Worm (Caenorhabditis elegans): ENCODE data around the gene C55C3.3.

DNA sequence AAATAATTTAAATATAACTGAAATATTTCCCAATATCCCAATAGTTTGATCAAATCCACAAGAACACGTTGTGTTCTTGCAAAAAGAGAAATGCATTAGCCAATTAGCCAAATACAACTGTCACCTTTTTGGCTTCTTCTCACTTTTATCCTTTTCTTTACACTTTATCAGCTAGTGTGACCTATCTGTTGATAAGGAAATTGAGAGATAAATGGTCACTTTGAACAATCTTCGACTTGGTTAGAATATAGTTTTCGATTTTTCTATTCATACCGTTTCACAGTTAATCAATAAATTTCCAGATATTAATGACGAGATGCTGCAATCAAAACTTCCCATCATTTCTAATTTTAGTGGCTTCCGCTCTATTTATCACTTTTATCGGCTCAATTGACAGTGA is 23.7 kb downstream of the C55C3.3 start, which contains the start of gene C55C3.1:
- TF ChIP-seq cebp-2 (GFP tag; IDR thresholded peaks at IDR 0.05), result no peak
- no peak for TF ChIP-seq unc-62 (GFP tag; optimal IDR thresholded peaks at IDR 0.05)
- TF ChIP-seq ztf-26 (tag; optimal IDR thresholded peaks at IDR 0.05), result no peak
- TF ChIP-seq snpc-4 (GFP tag; optimal IDR thresholded peaks at IDR 0.05), result no peak
- no peak for TF ChIP-seq snpc-4 (tag; optimal IDR thresholded peaks at IDR 0.05)
- TF ChIP-seq bed-1 (GFP tag; IDR thresholded peaks at IDR 0.05), result no peak
- TF ChIP-seq pha-4 (tag; optimal IDR thresholded peaks at IDR 0.05), result no peak
- no peak for TF ChIP-seq ceh-91 (GFP tag; IDR thresholded peaks at IDR 0.05)
- no peak for TF ChIP-seq dpl-1 (GFP tag; optimal IDR thresholded peaks at IDR 0.05)
- TF ChIP-seq C17E4.6 (GFP tag; IDR thresholded peaks at IDR 0.05), result no peak

All from whole organism, young adult.